Fruit fly (Drosophila melanogaster) whole organism, embryonic: ENCODE data around the gene CG13995.

Experiments used
- CG10267 ChIP-seq: fragments of 200-800 bp; sonication (Bioruptor generic); optimal IDR thresholded peaks from 2 replicates; lab custom pipeline; 2018; ENCODE audit warnings: missing biosample characterization, mild to moderate bottlenecking, missing genetic modification characterization, moderate library complexity
- CG10321 ChIP-seq: fragments of 200-800 bp; sonication (Bioruptor generic); IDR thresholded peaks from 2 replicates; pipeline ENCODE4 v1.3.6; 2022; ENCODE audit warnings: missing biosample characterization, missing genetic modification characterization
- CG10462 ChIP-seq: fragments of 200-800 bp; sonication (Bioruptor generic); optimal IDR thresholded peaks from 2 replicates; lab custom pipeline; 2016; ENCODE audit warnings: missing biosample characterization, missing genetic modification characterization
- CG12155 ChIP-seq: fragments of 200-800 bp; sonication (Bioruptor generic); optimal IDR thresholded peaks from 3 replicates; lab custom pipeline; 2016; ENCODE audit warnings: missing biosample characterization, missing genetic modification characterization
- CG12769 ChIP-seq: fragments of 200-800 bp; sonication (Bioruptor generic); optimal IDR thresholded peaks from 2 replicates; lab custom pipeline; 2019; ENCODE audit warnings: missing biosample characterization, mild to moderate bottlenecking, missing genetic modification characterization, moderate library complexity
- CG14014 ChIP-seq: fragments of 200-800 bp; sonication (Bioruptor generic); IDR thresholded peaks from 2 replicates; pipeline ENCODE4 v1.3.6; 2022; ENCODE audit warnings: missing biosample characterization, missing genetic modification characterization
- CG14667 ChIP-seq: fragments of 200-800 bp; sonication (Bioruptor generic); IDR thresholded peaks from 2 replicates; pipeline ENCODE4 v1.3.6; 2022; ENCODE audit warnings: missing biosample characterization, missing genetic modification characterization
- CG15696 ChIP-seq: fragments of 200-800 bp; sonication (Bioruptor generic); optimal IDR thresholded peaks from 2 replicates; lab custom pipeline; 2019; ENCODE audit warnings: missing biosample characterization, mild to moderate bottlenecking, missing genetic modification characterization, moderate library complexity
- CG17912 ChIP-seq: fragments of 200-800 bp; sonication (Bioruptor generic); optimal IDR thresholded peaks from 2 replicates; lab custom pipeline; 2018; ENCODE audit warnings: missing biosample characterization, mild to moderate bottlenecking, missing genetic modification characterization
- CG2116 ChIP-seq: fragments of 200-800 bp; sonication (Bioruptor generic); optimal IDR thresholded peaks from 3 replicates; lab custom pipeline; 2018; ENCODE audit warnings: missing biosample characterization, mild to moderate bottlenecking, missing genetic modification characterization
- CG4707 ChIP-seq: fragments of 200-800 bp; sonication (Bioruptor generic); optimal IDR thresholded peaks from 2 replicates; lab custom pipeline; 2018; ENCODE audit warnings: missing biosample characterization, mild to moderate bottlenecking, missing genetic modification characterization, moderate library complexity
- CG4854 ChIP-seq: fragments of 200-800 bp; sonication (Bioruptor generic); optimal IDR thresholded peaks from 2 replicates; lab custom pipeline; 2016; ENCODE audit warnings: missing biosample characterization, missing genetic modification characterization, inconsistent platforms
- CG6254 ChIP-seq: fragments of 200-800 bp; sonication (Bioruptor generic); optimal IDR thresholded peaks from 3 replicates; lab custom pipeline; 2017; ENCODE audit warnings: mild to moderate bottlenecking, missing biosample characterization, missing genetic modification reagents, missing genetic modification characterization
- CG6689 ChIP-seq: fragments of 200-800 bp; sonication (Bioruptor generic); IDR thresholded peaks from 2 replicates; pipeline ENCODE4 v1.3.6; 2022; ENCODE audit warnings: missing biosample characterization, missing genetic modification characterization
- CG6791 ChIP-seq: fragments of 200-800 bp; sonication (Bioruptor generic); IDR thresholded peaks from 3 replicates; pipeline ENCODE4 v1.3.6; 2022; ENCODE audit warnings: missing biosample characterization, missing genetic modification characterization; ENCODE audit not compliant: partially characterized antibody
- CG7271 ChIP-seq: fragments of 200-800 bp; sonication (Bioruptor generic); optimal IDR thresholded peaks from 2 replicates; lab custom pipeline; 2018; ENCODE audit warnings: missing biosample characterization, mild to moderate bottlenecking, missing genetic modification characterization, moderate library complexity
- Dref ChIP-seq: fragments of 200-800 bp; sonication (Bioruptor generic); IDR thresholded peaks from 2 replicates; pipeline ENCODE4 v1.3.6; 2022; ENCODE audit warnings: missing biosample characterization, missing genetic modification characterization
- Ets97D ChIP-seq: fragments of 200-800 bp; sonication (Bioruptor generic); optimal IDR thresholded peaks from 3 replicates; lab custom pipeline; 2016; ENCODE audit warnings: missing biosample characterization, missing genetic modification characterization
- Fer3 ChIP-seq: fragments of 200-800 bp; sonication (Bioruptor generic); optimal IDR thresholded peaks from 2 replicates; lab custom pipeline; 2018; ENCODE audit warnings: missing biosample characterization, mild to moderate bottlenecking, missing genetic modification characterization, moderate library complexity
- HLH3B ChIP-seq: fragments of 200-800 bp; sonication (Bioruptor generic); IDR thresholded peaks from 2 replicates; pipeline ENCODE4 v1.3.6; 2022; ENCODE audit warnings: missing biosample characterization, missing genetic modification characterization
- Hr3 ChIP-seq: fragments of 200-800 bp; sonication (Bioruptor generic); optimal IDR thresholded peaks from 3 replicates; lab custom pipeline; 2016; ENCODE audit warnings: missing biosample characterization, missing genetic modification characterization
- Lhr ChIP-seq: fragments of 200-800 bp; sonication (Bioruptor generic); optimal IDR thresholded peaks from 3 replicates; lab custom pipeline; 2017; ENCODE audit warnings: mild to moderate bottlenecking, missing biosample characterization, missing genetic modification reagents, missing genetic modification characterization
- Nf-YB ChIP-seq: fragments of 200-800 bp; sonication (Bioruptor generic); optimal IDR thresholded peaks from 3 replicates; lab custom pipeline; 2019; ENCODE audit warnings: missing biosample characterization, mild to moderate bottlenecking, missing genetic modification characterization, moderate library complexity
- PHDP ChIP-seq: fragments of 200-800 bp; sonication (Bioruptor generic); optimal IDR thresholded peaks from 3 replicates; lab custom pipeline; 2018; ENCODE audit warnings: missing biosample characterization, mild to moderate bottlenecking, missing genetic modification characterization, moderate library complexity
- Poxn ChIP-seq: fragments of 200-800 bp; sonication (Bioruptor generic); IDR thresholded peaks from 2 replicates; pipeline ENCODE4 v1.3.6; 2022; ENCODE audit warnings: missing biosample characterization, missing genetic modification characterization
- Six4 ChIP-seq: fragments of 200-800 bp; sonication (Bioruptor generic); optimal IDR thresholded peaks from 2 replicates; lab custom pipeline; 2016; ENCODE audit warnings: missing biosample characterization, missing genetic modification characterization
- Tbp ChIP-seq: fragments of >200 bp; optimal IDR thresholded peaks from 2 replicates; lab custom pipeline; 2018; ENCODE audit warnings: missing biosample characterization, missing genetic modification characterization
- Trl ChIP-seq, 3 experiments: fragments of >200 bp in 2 of 3; fragments of 200-800 bp in 1 of 3; sonication (Bioruptor generic) in 1 of 3; optimal IDR thresholded peaks; 2 replicates in 1 of 3; 3 replicates in 2 of 3; lab custom pipeline; 2016 to 2017; ENCODE audit warnings: missing biosample characterization in 1 of 3, missing genetic modification characterization in 1 of 3
- YL-1 ChIP-seq: fragments of 200-800 bp; sonication (Bioruptor generic); optimal IDR thresholded peaks from 3 replicates; lab custom pipeline; 2017; ENCODE audit warnings: missing biosample characterization, mild to moderate bottlenecking, missing genetic modification characterization
- bcd ChIP-seq: fragments of 200-800 bp; sonication (Bioruptor generic); optimal IDR thresholded peaks from 2 replicates; lab custom pipeline; 2017; ENCODE audit warnings: missing biosample characterization, mild to moderate bottlenecking, missing genetic modification characterization
- bowl ChIP-seq: fragments of 200-800 bp; sonication (Bioruptor generic); IDR thresholded peaks from 2 replicates; pipeline ENCODE4 v1.3.6; 2022; ENCODE audit warnings: missing biosample characterization, missing genetic modification characterization
- btn ChIP-seq: fragments of 200-800 bp; sonication (Bioruptor generic); optimal IDR thresholded peaks from 2 replicates; lab custom pipeline; 2016; ENCODE audit warnings: missing biosample characterization, missing genetic modification characterization
- chinmo ChIP-seq: fragments of 200-800 bp; sonication (Bioruptor generic); IDR thresholded peaks from 4 replicates; pipeline ENCODE4 v1.3.6; 2022; ENCODE audit warnings: missing biosample characterization, missing genetic modification characterization; ENCODE audit not compliant: partially characterized antibody
- dpn ChIP-seq, 2 experiments: fragments of 200-800 bp; sonication (Bioruptor generic); optimal IDR thresholded peaks; 3 replicates each; lab custom pipeline; 2016; ENCODE audit warnings: missing biosample characterization in 2 of 2, missing genetic modification characterization in 2 of 2
- eve ChIP-seq, 2 experiments: fragments of >200 bp; optimal IDR thresholded peaks; 2 replicates each; lab custom pipeline; 2017; ENCODE audit warnings: missing biosample characterization in 2 of 2, missing genetic modification characterization in 2 of 2
- gfzf ChIP-seq: fragments of 200-800 bp; sonication (Bioruptor generic); optimal IDR thresholded peaks from 2 replicates; lab custom pipeline; 2016; ENCODE audit warnings: missing biosample characterization, mild to moderate bottlenecking, missing genetic modification characterization, moderate library complexity
- hb ChIP-seq: fragments of 200-800 bp; sonication (Bioruptor generic); IDR thresholded peaks from 3 replicates; pipeline ENCODE4 v1.3.6; 2022; ENCODE audit warnings: missing biosample characterization, missing genetic modification characterization; ENCODE audit not compliant: partially characterized antibody
- hbn ChIP-seq: fragments of 200-800 bp; sonication (Bioruptor generic); IDR thresholded peaks from 2 replicates; pipeline ENCODE4 v1.3.6; 2022; ENCODE audit warnings: missing biosample characterization, missing genetic modification characterization; ENCODE audit not compliant: partially characterized antibody
- hth ChIP-seq: fragments of >200 bp; optimal IDR thresholded peaks from 2 replicates; lab custom pipeline; 2017; ENCODE audit warnings: inconsistent platforms
- kah ChIP-seq: fragments of 200-800 bp; sonication (Bioruptor generic); optimal IDR thresholded peaks from 2 replicates; lab custom pipeline; 2018; ENCODE audit warnings: missing biosample characterization, mild to moderate bottlenecking, missing genetic modification characterization
- luna ChIP-seq: fragments of 200-800 bp; sonication (Bioruptor generic); optimal IDR thresholded peaks from 2 replicates; lab custom pipeline; 2016; ENCODE audit warnings: missing biosample characterization, missing genetic modification characterization
- pan ChIP-seq, 4 experiments: fragments of >200 bp in 3 of 4; fragments of 200-800 bp in 1 of 4; sonication (Bioruptor generic) in 1 of 4; optimal IDR thresholded peaks in 3 of 4; IDR thresholded peaks in 1 of 4; 2 replicates each; pipeline versions ENCODE4 v1.3.6 to Lab custom; 2017 to 2022; ENCODE audit warnings: missing biosample characterization in 2 of 4, missing genetic modification characterization in 2 of 4, mixed read lengths in 1 of 4
- pho ChIP-seq: fragments of 200-800 bp; sonication (Bioruptor generic); optimal IDR thresholded peaks from 2 replicates; lab custom pipeline; 2016; ENCODE audit warnings: missing biosample characterization, missing genetic modification characterization
- pum ChIP-seq: fragments of 200-800 bp; sonication (Bioruptor generic); optimal IDR thresholded peaks from 2 replicates; lab custom pipeline; 2016; ENCODE audit warnings: missing biosample characterization, missing genetic modification characterization
- sd ChIP-seq: fragments of 200-800 bp; sonication (Bioruptor generic); optimal IDR thresholded peaks from 3 replicates; lab custom pipeline; 2018; ENCODE audit warnings: missing biosample characterization, mild to moderate bottlenecking, missing genetic modification characterization, moderate library complexity
- ssp ChIP-seq: fragments of 200-800 bp; sonication (Bioruptor generic); IDR thresholded peaks from 2 replicates; pipeline ENCODE4 v1.3.6; 2022; ENCODE audit warnings: missing biosample characterization, missing genetic modification characterization
- tin ChIP-seq: fragments of 200-800 bp; sonication (Bioruptor generic); optimal IDR thresholded peaks from 3 replicates; lab custom pipeline; 2016; ENCODE audit warnings: missing biosample characterization, missing genetic modification characterization
- trem ChIP-seq: fragments of 200-800 bp; optimal IDR thresholded peaks from 3 replicates; lab custom pipeline; 2019; ENCODE audit warnings: missing biosample characterization, mild to moderate bottlenecking, missing genetic modification characterization, moderate library complexity
- unpg ChIP-seq: fragments of 200-800 bp; sonication (Bioruptor generic); optimal IDR thresholded peaks from 3 replicates; lab custom pipeline; 2018; ENCODE audit warnings: missing biosample characterization, mild to moderate bottlenecking, missing genetic modification characterization, moderate library complexity
- wor ChIP-seq: fragments of 200-800 bp; sonication (Bioruptor generic); IDR thresholded peaks from 2 replicates; pipeline ENCODE4 v1.3.6; 2022; ENCODE audit warnings: missing biosample characterization, missing genetic modification characterization

CG13995 gene

DNA sequence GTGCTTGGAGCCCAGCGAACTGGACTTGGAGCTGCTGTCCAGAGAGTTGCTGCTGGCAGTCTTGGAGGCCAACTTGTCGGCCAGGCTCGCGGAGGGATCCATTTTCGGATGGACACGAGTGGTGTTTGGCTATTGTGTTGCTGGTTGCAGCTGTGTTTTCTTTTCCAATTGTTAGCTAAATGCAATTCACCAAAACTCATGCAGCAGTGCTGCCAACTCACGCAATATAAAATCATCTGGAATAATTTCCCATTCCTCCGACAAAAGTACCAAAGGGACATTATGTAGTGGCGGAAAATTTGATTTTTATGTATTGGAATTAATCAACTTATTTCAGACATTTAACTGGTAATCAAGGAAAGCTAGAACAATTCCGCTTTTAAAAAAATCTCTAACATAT, 17.4 kb upstream of the CG13995 start, which contains the start of gene mtm (continued):
- TF ChIP-seq bowl (GFP tag; lab: Robert Waterston, UW) (no peak), bcd (no peak), ssp (GFP tag; lab: Robert Waterston, UW) (no peak), CG15696 (tag; lab: Kevin White, UChicago) (no peak), trem (tag; lab: Kevin White, UChicago) (peak; percentile 99), hb (GFP tag; lab: Robert Waterston, UW) (no peak), Lhr (no peak), chinmo (0 out of 4 replicates have a peak, but pooled peaks have one; percentile 41), CG14014 (GFP tag; lab: Robert Waterston, UW) (no peak), hth (lab: Kevin White, UChicago) (no peak), Tbp (GFP tag; lab: Kevin White, UChicago) (no peak), CG12155 (GFP tag; lab: Kevin White, UChicago) (no peak), gfzf (GFP tag; lab: Kevin White, UChicago) (peak; percentile 8), unpg (GFP tag; lab: Kevin White, UChicago) (no peak), eve (GFP tag; optimal IDR thresholded peaks at IDR 0.05; lab: Kevin White, UChicago) (no peak), Dref (GFP tag; lab: Robert Waterston, UW) (no peak), HLH3B (GFP tag; lab: Robert Waterston, UW) (no peak), YL-1 (peak; percentile 47), tin (GFP tag; lab: Kevin White, UChicago) (no peak), CG12769 (tag; lab: Kevin White, UChicago) (no peak), CG6254 (GFP tag; lab: Kevin White, UChicago) (no peak), CG6689 (GFP tag; lab: Robert Waterston, UW) (no peak), kah (GFP tag; lab: Kevin White, UChicago) (peak; percentile 35), pum (GFP tag; lab: Kevin White, UChicago) (no peak), CG14667 (no peak), hbn (0 out of 2 replicates have a peak, but pooled peaks have one; percentile 19), CG4854 (no peak), Six4 (no peak), PHDP (tag; lab: Kevin White, UChicago) (no peak), CG2116 (GFP tag; lab: Kevin White, UChicago) (peak; percentile 12), Poxn (GFP tag; lab: Robert Waterston, UW) (no peak), btn (GFP tag; lab: Kevin White, UChicago) (no peak), Ets97D (peak; percentile 43), CG10267 (tag; lab: Kevin White, UChicago) (peak; percentile 4), Trl (optimal IDR thresholded peaks at IDR 0.05; lab: Kevin White, UChicago) (no peak), Trl (GFP tag; optimal IDR thresholded peaks at IDR 0.05; lab: Kevin White, UChicago) (no peak), pan (optimal IDR thresholded peaks at IDR 0.05; lab: Kevin White, UChicago) (no peak), pan (GFP tag; optimal IDR thresholded peaks at IDR 0.05 in 1 of 2, IDR thresholded peaks at IDR 0.05 in 1 of 2) (no peak), CG10321 (no peak), CG4707 (GFP tag; lab: Kevin White, UChicago) (no peak), Nf-YB (GFP tag; lab: Kevin White, UChicago) (no peak), CG7271 (tag; lab: Kevin White, UChicago) (no peak), wor (no peak), pho (GFP tag; lab: Kevin White, UChicago) (no peak), sd (tag; lab: Kevin White, UChicago) (no peak), CG10462 (GFP tag; lab: Kevin White, UChicago) (no peak), CG6791 (GFP tag; lab: Robert Waterston, UW) (no peak), luna (no peak), Hr3 (GFP tag; lab: Kevin White, UChicago) (no peak), CG17912 (no peak), dpn (GFP tag; optimal IDR thresholded peaks at IDR 0.05; lab: Kevin White, UChicago) (no peak), Fer3 (tag; lab: Kevin White, UChicago) (no peak)
